Worm (Caenorhabditis elegans): Measurements from ENCODE around the gene srd-42.

Gene srd-42

DNA sequence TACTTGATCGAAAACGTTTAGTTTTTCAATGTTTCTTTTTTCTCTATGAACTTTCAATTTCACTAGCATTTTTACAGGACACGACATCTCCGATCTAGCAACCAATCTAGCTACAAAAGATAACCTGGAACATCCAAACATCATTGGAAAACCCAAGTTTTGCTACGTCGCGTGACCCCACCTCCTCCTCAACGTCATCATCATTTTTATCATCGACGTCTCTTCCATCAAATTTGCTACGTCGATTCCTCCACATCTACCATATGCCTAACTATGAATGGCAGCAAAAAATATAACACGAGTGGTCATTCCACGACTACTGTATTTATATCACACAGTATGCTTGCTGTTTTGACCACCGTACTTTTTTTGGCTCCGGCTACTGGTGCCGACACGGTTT lies 19.6 kb upstream of the srd-42 start, which contains the start of gene F46G10.2:
Gene F46G10.2, plus strand, starts transcription at position 78 of the 400 bp plus-strand sequence.
- TF ChIP-seq tbx-2 (tag; optimal IDR thresholded peaks at IDR 0.05) (no peak), daf-12 (tag; optimal IDR thresholded peaks at IDR 0.05) (no peak), unc-39 (tag; optimal IDR thresholded peaks at IDR 0.05) (no peak), nhr-23 (tag; optimal IDR thresholded peaks at IDR 0.05) (peak; percentile 19), ztf-4 (tag; optimal IDR thresholded peaks at IDR 0.05) (no peak), ama-1 (optimal IDR thresholded peaks at IDR 0.05) (peak; percentile 58), elt-1 (tag; optimal IDR thresholded peaks at IDR 0.05) (no peak)

DNA sequence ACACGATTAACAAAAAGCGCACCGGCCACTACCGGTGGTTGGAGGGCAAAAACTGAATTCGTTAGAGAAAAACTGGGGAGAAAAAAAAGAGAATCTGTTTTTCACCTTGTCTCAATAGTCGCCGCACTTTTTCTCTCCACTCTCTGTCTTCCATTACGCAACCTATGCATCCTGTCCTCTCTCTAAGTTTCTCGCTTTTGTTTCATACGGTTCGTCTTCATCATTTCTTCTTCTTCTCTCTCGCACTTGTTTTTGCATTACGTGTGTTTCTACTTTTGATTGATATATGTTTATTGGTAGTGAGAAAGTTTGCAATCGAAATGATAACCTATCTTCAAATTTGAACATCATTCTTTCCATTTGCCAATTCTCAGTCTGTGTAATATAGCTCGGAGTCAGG lies 17.3 kb upstream of the srd-42 start:
- TF ChIP-seq skn-1 (tag; optimal IDR thresholded peaks at IDR 0.05) (no peak), hmg-11 (tag; optimal IDR thresholded peaks at IDR 0.05) (no peak), pqm-1 (tag; optimal IDR thresholded peaks at IDR 0.05) (peak; percentile 26), nhr-11 (tag; optimal IDR thresholded peaks at IDR 0.05) (no peak), ama-1 (optimal IDR thresholded peaks at IDR 0.05) (peak; percentile 59), nhr-25 (tag; optimal IDR thresholded peaks at IDR 0.05) (peak; percentile 56), fkh-10 (GFP tag; optimal IDR thresholded peaks at IDR 0.05) (no peak), ztf-11 (tag; optimal IDR thresholded peaks at IDR 0.05) (no peak), nhr-23 (tag; optimal IDR thresholded peaks at IDR 0.05) (peak; percentile 72), ceh-28 (tag; optimal IDR thresholded peaks at IDR 0.05) (peak; percentile 15), egl-5 (tag; optimal IDR thresholded peaks at IDR 0.05) (peak; percentile 53), lin-39 (tag; optimal IDR thresholded peaks at IDR 0.05) (no peak), fkh-2 (tag; optimal IDR thresholded peaks at IDR 0.05) (no peak), tbx-2 (tag; optimal IDR thresholded peaks at IDR 0.05) (no peak), elt-3 (tag; optimal IDR thresholded peaks at IDR 0.05) (peak in 1 of 3 experiments; percentile 35), nfya-1 (tag; optimal IDR thresholded peaks at IDR 0.05; ENCODE audit: insufficient read depth) (peak; percentile 41), nhr-76 (tag; optimal IDR thresholded peaks at IDR 0.05) (no peak), ztf-4 (tag; optimal IDR thresholded peaks at IDR 0.05) (no peak), unc-39 (tag; optimal IDR thresholded peaks at IDR 0.05) (no peak), ceh-9 (tag; optimal IDR thresholded peaks at IDR 0.05) (no peak), nhr-77 (tag; optimal IDR thresholded peaks at IDR 0.05) (no peak), sea-2 (GFP tag; optimal IDR thresholded peaks at IDR 0.05) (no peak), nhr-12 (tag; optimal IDR thresholded peaks at IDR 0.05) (no peak), nhr-43 (tag; optimal IDR thresholded peaks at IDR 0.05; ENCODE audit: poor library complexity, severe bottlenecking) (peak; percentile 37), snpc-4 (tag; optimal IDR thresholded peaks at IDR 0.05) (no peak), ceh-82 (tag; optimal IDR thresholded peaks at IDR 0.05) (no peak), lsy-12 (tag; optimal IDR thresholded peaks at IDR 0.05) (no peak), zag-1 (tag; optimal IDR thresholded peaks at IDR 0.05) (no peak), jun-1 (tag; optimal IDR thresholded peaks at IDR 0.05) (peak; percentile 45), fos-1 (tag; optimal IDR thresholded peaks at IDR 0.05) (no peak), eor-1 (tag; optimal IDR thresholded peaks at IDR 0.05) (no peak), pha-4 (tag; optimal IDR thresholded peaks at IDR 0.05) (no peak), ZK546.5 (tag; optimal IDR thresholded peaks at IDR 0.05) (no peak), elt-1 (tag; optimal IDR thresholded peaks at IDR 0.05) (no peak), mml-1 (tag; optimal IDR thresholded peaks at IDR 0.05) (no peak), nhr-237 (tag; optimal IDR thresholded peaks at IDR 0.05) (no peak), nhr-28 (tag; optimal IDR thresholded peaks at IDR 0.05) (no peak), aly-2 (tag; optimal IDR thresholded peaks at IDR 0.05) (no peak), mdl-1 (tag; optimal IDR thresholded peaks at IDR 0.05) (no peak), daf-12 (tag; optimal IDR thresholded peaks at IDR 0.05) (no peak), nhr-67 (tag; optimal IDR thresholded peaks at IDR 0.05) (no peak), egl-27 (tag; optimal IDR thresholded peaks at IDR 0.05) (no peak), elt-2 (tag; optimal IDR thresholded peaks at IDR 0.05) (peak; percentile 34), ceh-16 (tag; optimal IDR thresholded peaks at IDR 0.05) (no peak), unc-62 (GFP tag; optimal IDR thresholded peaks at IDR 0.05) (peak; percentile 29), lin-15B (tag; optimal IDR thresholded peaks at IDR 0.05) (no peak), R02D3.7 (tag; optimal IDR thresholded peaks at IDR 0.05) (no peak)
